Worm (Caenorhabditis elegans): ENCODE data around the gene sumv-1.

Gene sumv-1

ce11 chrIII:5227831-5228467 lies 26.0 kb downstream of the sumv-1 start, which contains the start of the genes C34E10.12, C34E10.10 and atp-2 (continued):
- no peak for TF ChIP-seq fkh-2 (tag; optimal IDR thresholded peaks at IDR 0.05)
- TF ChIP-seq nhr-28 (tag; optimal IDR thresholded peaks at IDR 0.05) = no peak

ce11 chrIII:5225321-5225720 lies 28.7 kb downstream of the sumv-1 start, which contains the start of gene nex-1:
Gene nex-1, plus strand, starts transcription at chrIII:5225621.
- TF ChIP-seq unc-39 (tag; optimal IDR thresholded peaks at IDR 0.05) (no peak), nhr-43 (tag; optimal IDR thresholded peaks at IDR 0.05; ENCODE audit: poor library complexity, severe bottlenecking) (no peak), nhr-67 (tag; optimal IDR thresholded peaks at IDR 0.05) (no peak), ceh-16 (tag; optimal IDR thresholded peaks at IDR 0.05) (no peak)

- TF ChIP-seq nhr-23 (tag; optimal IDR thresholded peaks at IDR 0.05) (peak; percentile 44), fos-1 (tag; optimal IDR thresholded peaks at IDR 0.05) (peak; percentile 10), pqm-1 (tag; optimal IDR thresholded peaks at IDR 0.05) (peak; percentile 12), nfya-1 (tag; optimal IDR thresholded peaks at IDR 0.05; ENCODE audit: insufficient read depth) (peak; percentile 28), pha-4 (tag; optimal IDR thresholded peaks at IDR 0.05) (peak; percentile 12), egl-27 (tag; optimal IDR thresholded peaks at IDR 0.05) (peak; percentile 3), eor-1 (tag; optimal IDR thresholded peaks at IDR 0.05) (no peak), elt-2 (tag; optimal IDR thresholded peaks at IDR 0.05) (peak; percentile 37), jun-1 (tag; optimal IDR thresholded peaks at IDR 0.05) (peak; percentile 44), ceh-82 (tag; optimal IDR thresholded peaks at IDR 0.05) (no peak), unc-62 (GFP tag; optimal IDR thresholded peaks at IDR 0.05) (no peak), ama-1 (optimal IDR thresholded peaks at IDR 0.05) (peak; percentile 20)
Measured at ce11 chrIII:5224908-5225307, 29.1 kb downstream of the sumv-1 start.

- TF ChIP-seq fkh-10 (GFP tag; optimal IDR thresholded peaks at IDR 0.05) (no peak), unc-62 (GFP tag; optimal IDR thresholded peaks at IDR 0.05) (no peak), nhr-23 (tag; optimal IDR thresholded peaks at IDR 0.05) (no peak), nhr-12 (tag; optimal IDR thresholded peaks at IDR 0.05) (no peak), ceh-28 (tag; optimal IDR thresholded peaks at IDR 0.05) (no peak), pha-4 (tag; optimal IDR thresholded peaks at IDR 0.05) (peak; percentile 97), nhr-28 (tag; optimal IDR thresholded peaks at IDR 0.05) (no peak)
Measured at ce11 chrIII:5222777-5223176, 31.2 kb downstream of the sumv-1 start.

- TF ChIP-seq pqm-1 (tag; optimal IDR thresholded peaks at IDR 0.05) = no peak
- TF ChIP-seq pha-4 (tag; optimal IDR thresholded peaks at IDR 0.05) = peak; percentile 91
Measured at ce11 chrIII:5221820-5222219, 32.2 kb downstream of the sumv-1 start.

ce11 chrIII:5218687-5219086 lies 35.3 kb downstream of the sumv-1 start, which contains the start of gene ZC155.2:
Gene ZC155.2, plus strand, starts transcription at chrIII:5218987.
- TF ChIP-seq nhr-25 (tag; optimal IDR thresholded peaks at IDR 0.05) = no peak
- no peak for TF ChIP-seq nhr-23 (tag; optimal IDR thresholded peaks at IDR 0.05)
- TF ChIP-seq ceh-82 (tag; optimal IDR thresholded peaks at IDR 0.05) = no peak
- no peak for TF ChIP-seq fos-1 (tag; optimal IDR thresholded peaks at IDR 0.05)
- peak; percentile 15 for TF ChIP-seq lin-39 (tag; optimal IDR thresholded peaks at IDR 0.05)
- TF ChIP-seq nhr-12 (tag; optimal IDR thresholded peaks at IDR 0.05) = no peak
- TF ChIP-seq mdl-1 (tag; optimal IDR thresholded peaks at IDR 0.05) = no peak
- TF ChIP-seq eor-1 (tag; optimal IDR thresholded peaks at IDR 0.05) = no peak
- no peak for TF ChIP-seq elt-1 (tag; optimal IDR thresholded peaks at IDR 0.05)

- no peak for TF ChIP-seq hmg-11 (tag; optimal IDR thresholded peaks at IDR 0.05)
- no peak for TF ChIP-seq ceh-16 (tag; optimal IDR thresholded peaks at IDR 0.05)
- no peak for TF ChIP-seq nhr-43 (tag; optimal IDR thresholded peaks at IDR 0.05; ENCODE audit: poor library complexity, severe bottlenecking)
Measured at ce11 chrIII:5217511-5217910, 36.5 kb downstream of the sumv-1 start, which contains the start of gene cutl-19. Gene cutl-19, minus strand, starts transcription at chrIII:5217611.

ce11 chrIII:5215375-5215774 lies 38.6 kb downstream of the sumv-1 start, which contains the start of gene ZC155.4:
Gene ZC155.4, minus strand, starts transcription at chrIII:5215475.
- TF ChIP-seq lsy-12 (tag; optimal IDR thresholded peaks at IDR 0.05) (no peak), lin-15B (tag; optimal IDR thresholded peaks at IDR 0.05) (no peak), ama-1 (optimal IDR thresholded peaks at IDR 0.05) (no peak), nhr-67 (tag; optimal IDR thresholded peaks at IDR 0.05) (no peak), R02D3.7 (tag; optimal IDR thresholded peaks at IDR 0.05) (no peak), ceh-28 (tag; optimal IDR thresholded peaks at IDR 0.05) (no peak), nhr-76 (tag; optimal IDR thresholded peaks at IDR 0.05) (no peak), nhr-11 (tag; optimal IDR thresholded peaks at IDR 0.05) (no peak), nhr-23 (tag; optimal IDR thresholded peaks at IDR 0.05) (no peak), ztf-4 (tag; optimal IDR thresholded peaks at IDR 0.05) (no peak), skn-1 (tag; optimal IDR thresholded peaks at IDR 0.05) (no peak), unc-39 (tag; optimal IDR thresholded peaks at IDR 0.05) (no peak), ceh-9 (tag; optimal IDR thresholded peaks at IDR 0.05) (no peak), ceh-82 (tag; optimal IDR thresholded peaks at IDR 0.05) (no peak), ZK546.5 (tag; optimal IDR thresholded peaks at IDR 0.05) (no peak), daf-12 (tag; optimal IDR thresholded peaks at IDR 0.05) (no peak), unc-62 (GFP tag; optimal IDR thresholded peaks at IDR 0.05) (no peak), ztf-11 (tag; optimal IDR thresholded peaks at IDR 0.05) (no peak), mdl-1 (tag; optimal IDR thresholded peaks at IDR 0.05) (no peak), ceh-16 (tag; optimal IDR thresholded peaks at IDR 0.05) (no peak)
